Fruit fly (Drosophila melanogaster) whole organism, pupa: Measurements from ENCODE around the gene CG13676.
A peak's percentile ranks its signal among the peaks of the same experiment; 100 is the strongest.

Experiments
- CG10348 ChIP-seq: fragments of 200-800 bp; sonication (Bioruptor generic); IDR thresholded peaks from 2 replicates; pipeline ENCODE4 v1.3.6; 2022; ENCODE audit warnings: missing biosample characterization, missing genetic modification characterization
- CG12605 ChIP-seq: fragments of 200-800 bp; sonication (Bioruptor generic); IDR thresholded peaks from 2 replicates; pipeline ENCODE4 v1.3.6; 2022; ENCODE audit warnings: missing biosample characterization, missing genetic modification characterization
- CG13204 ChIP-seq: fragments of 200-800 bp; sonication (Bioruptor generic); optimal IDR thresholded peaks from 2 replicates; lab custom pipeline; 2018; ENCODE audit warnings: missing biosample characterization, mild to moderate bottlenecking, missing genetic modification characterization, moderate library complexity
- CG14655 ChIP-seq: fragments of 200-800 bp; sonication (Bioruptor generic); optimal IDR thresholded peaks from 3 replicates; lab custom pipeline; 2017; ENCODE audit warnings: mild to moderate bottlenecking, missing biosample characterization, missing genetic modification reagents, missing genetic modification characterization
- CG15710 ChIP-seq: fragments of 200-800 bp; sonication (Bioruptor generic); optimal IDR thresholded peaks from 2 replicates; lab custom pipeline; 2018; ENCODE audit warnings: missing biosample characterization, mild to moderate bottlenecking, missing genetic modification characterization, moderate library complexity
- CG17806 ChIP-seq: fragments of 200-800 bp; sonication (Bioruptor generic); optimal IDR thresholded peaks from 2 replicates; lab custom pipeline; 2018; ENCODE audit warnings: missing biosample characterization, mild to moderate bottlenecking, missing genetic modification characterization, moderate library complexity
- CG32121 ChIP-seq: fragments of 200-800 bp; sonication (Bioruptor generic); IDR thresholded peaks from 2 replicates; pipeline ENCODE4 v1.3.6; 2022; ENCODE audit warnings: missing biosample characterization, missing genetic modification characterization
- CG34367 ChIP-seq: fragments of 200-800 bp; sonication (Bioruptor generic); optimal IDR thresholded peaks from 2 replicates; lab custom pipeline; 2018; ENCODE audit warnings: missing biosample characterization, mild to moderate bottlenecking, missing genetic modification characterization
- CG4496 ChIP-seq: fragments of 200-800 bp; sonication (Bioruptor generic); IDR thresholded peaks from 3 replicates; pipeline ENCODE4 v1.3.6; 2022; ENCODE audit warnings: missing biosample characterization, missing genetic modification characterization
- CG8159 ChIP-seq: fragments of 200-800 bp; sonication (Bioruptor generic); optimal IDR thresholded peaks from 3 replicates; lab custom pipeline; 2018; ENCODE audit warnings: missing biosample characterization, mild to moderate bottlenecking, missing genetic modification characterization, moderate library complexity
- CG8301 ChIP-seq: fragments of 200-800 bp; sonication (Bioruptor generic); optimal IDR thresholded peaks from 2 replicates; lab custom pipeline; 2018; ENCODE audit warnings: missing biosample characterization, mild to moderate bottlenecking, missing genetic modification characterization
- CG9948 ChIP-seq: fragments of 200-800 bp; sonication (Bioruptor generic); optimal IDR thresholded peaks from 2 replicates; lab custom pipeline; 2018; ENCODE audit warnings: missing biosample characterization, mild to moderate bottlenecking, missing genetic modification characterization, moderate library complexity
- D1 ChIP-seq: fragments of 200-800 bp; sonication (Bioruptor generic); optimal IDR thresholded peaks from 2 replicates; lab custom pipeline; 2018; ENCODE audit warnings: missing biosample characterization, mild to moderate bottlenecking, missing genetic modification characterization, moderate library complexity
- EcR ChIP-seq: fragments of 200-800 bp; sonication (Bioruptor generic); optimal IDR thresholded peaks from 3 replicates; lab custom pipeline; 2019; ENCODE audit warnings: missing biosample characterization, missing genetic modification characterization, mild to moderate bottlenecking, moderate library complexity, missing genetic modification reagents
- Ets98B ChIP-seq: fragments of 200-800 bp; sonication (Bioruptor generic); IDR thresholded peaks from 2 replicates; pipeline ENCODE4 v1.3.6; 2022; ENCODE audit warnings: missing biosample characterization, missing genetic modification characterization
- Pif1A ChIP-seq: fragments of 200-800 bp; sonication (Bioruptor generic); optimal IDR thresholded peaks from 3 replicates; lab custom pipeline; 2016; ENCODE audit warnings: missing biosample characterization, missing genetic modification characterization
- Pif1B ChIP-seq: fragments of 200-800 bp; sonication (Bioruptor generic); optimal IDR thresholded peaks from 3 replicates; lab custom pipeline; 2016; ENCODE audit warnings: missing biosample characterization, missing genetic modification characterization
- Snoo ChIP-seq: fragments of 200-800 bp; sonication (Bioruptor generic); optimal IDR thresholded peaks from 3 replicates; lab custom pipeline; 2017; ENCODE audit warnings: missing biosample characterization, mild to moderate bottlenecking, missing genetic modification characterization, inconsistent platforms
- fd96Ca ChIP-seq: fragments of 200-800 bp; sonication (Bioruptor generic); IDR thresholded peaks from 3 replicates; pipeline ENCODE4 v1.3.6; 2022; ENCODE audit warnings: missing biosample characterization, missing genetic modification characterization
- gl ChIP-seq: fragments of 200-800 bp; sonication (Bioruptor generic); optimal IDR thresholded peaks from 2 replicates; lab custom pipeline; 2018; ENCODE audit warnings: missing biosample characterization, mild to moderate bottlenecking, missing genetic modification characterization
- rn ChIP-seq: fragments of 200-800 bp; sonication (Bioruptor generic); IDR thresholded peaks from 2 replicates; pipeline ENCODE4 v1.3.6; 2022; ENCODE audit warnings: missing biosample characterization, missing genetic modification characterization

CG13676 gene

dm6 chr3L:8150812-8151211 is 801 bp downstream of the CG13676 start:
- TF ChIP-seq fd96Ca (GFP tag; lab: Robert Waterston, UW) (no peak), CG8301 (peak; percentile 19)

DNA sequence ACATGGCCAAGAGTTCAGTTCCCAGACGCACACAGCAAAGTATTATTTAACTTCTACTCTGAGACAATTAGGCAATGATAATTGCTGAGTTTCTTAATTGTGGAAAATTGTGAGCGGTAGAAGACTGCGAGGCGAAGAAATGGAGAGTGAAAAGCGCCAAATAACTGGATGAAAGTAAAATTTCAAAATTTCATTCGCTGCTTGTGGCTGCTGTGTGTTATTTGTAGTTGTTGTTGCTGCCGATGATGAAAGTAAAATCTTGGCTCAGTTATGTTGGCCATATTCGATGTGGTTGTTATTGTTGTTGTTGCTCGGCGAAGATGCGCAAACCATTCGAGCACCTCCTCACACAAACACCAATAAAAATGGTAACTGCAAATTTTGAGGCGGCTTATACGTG is 1.3 kb downstream of the CG13676 start:
- TF ChIP-seq CG10348 (GFP tag; lab: Robert Waterston, UW), result no peak

DNA sequence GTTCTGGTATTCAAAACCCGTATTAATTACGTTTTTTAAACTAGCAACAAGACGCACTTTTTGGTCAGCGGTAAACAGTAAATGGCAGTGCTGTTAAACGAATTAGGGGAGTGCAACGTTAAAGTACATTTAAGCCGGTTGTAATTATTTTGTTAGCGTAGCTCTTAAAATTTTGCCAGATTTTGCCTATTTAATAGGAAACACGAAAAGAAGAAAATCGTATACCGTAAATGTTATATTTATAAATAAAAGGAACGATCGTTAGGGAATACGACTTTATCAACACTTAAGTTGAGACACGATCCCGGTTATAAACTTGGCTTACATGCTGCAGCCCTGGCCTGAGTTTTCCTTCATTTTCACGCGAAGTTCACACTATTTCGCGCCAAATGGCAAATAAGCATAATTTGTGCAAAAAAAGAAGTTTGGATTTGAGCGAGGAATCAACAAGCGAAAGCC is 14.1 kb downstream of the CG13676 start, which contains the start of the genes Setx and mus301:
TSS of gene Setx (minus strand) at position 51 of the 459 bp plus-strand sequence.
TSS of gene mus301 (plus strand) at position 361 of the 459 bp plus-strand sequence.
- TF ChIP-seq rn (GFP tag; lab: Robert Waterston, UW) (peak; percentile 56), CG10348 (GFP tag; lab: Robert Waterston, UW) (no peak), CG4496 (peak; percentile 52; the same call in 2 of the 3 replicates), Ets98B (GFP tag; lab: Robert Waterston, UW) (peak; percentile 49), CG15710 (peak; percentile 76), CG9948 (tag; lab: Kevin White, UChicago) (no peak), CG32121 (GFP tag; lab: Robert Waterston, UW) (0 out of 2 replicates have a peak, but pooled peaks have one; percentile 42), CG13204 (no peak), CG17806 (tag; lab: Kevin White, UChicago) (peak; percentile 56)

DNA sequence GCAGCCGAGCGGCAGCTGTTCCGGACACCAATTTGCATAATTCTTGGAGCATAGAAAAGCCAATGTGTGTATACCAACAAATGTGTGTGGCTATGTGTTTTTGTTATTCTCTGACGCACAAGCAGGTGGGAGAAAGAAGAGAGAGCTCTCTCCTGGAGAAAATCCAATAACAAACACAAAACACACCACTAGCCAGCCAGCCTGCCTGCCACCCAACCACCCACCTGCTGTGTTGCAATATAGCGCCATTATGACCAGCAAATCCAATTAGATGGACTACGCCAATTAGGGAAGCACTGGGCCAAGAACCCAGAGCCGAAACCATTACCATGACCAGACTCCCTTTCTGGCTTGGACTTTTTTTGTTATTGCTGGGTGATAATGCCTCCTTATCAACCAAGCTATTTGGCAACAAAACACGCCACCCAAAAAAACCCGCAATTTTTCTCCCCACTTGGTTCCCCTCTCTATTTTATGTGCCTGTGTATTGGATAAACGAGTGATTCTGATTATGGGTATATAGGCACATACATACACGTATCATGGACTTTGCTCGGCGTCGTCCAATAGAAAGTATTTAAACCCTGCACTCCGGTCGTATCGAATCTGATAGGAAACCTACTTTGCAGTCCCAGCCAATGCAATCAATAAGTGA is 23.1 kb downstream of the CG13676 start:
- peak; percentile 6 for TF ChIP-seq CG8301
- TF ChIP-seq CG32121 (GFP tag; lab: Robert Waterston, UW), result no peak
- TF ChIP-seq D1, result no peak
- TF ChIP-seq Pif1A (GFP tag; lab: Kevin White, UChicago), result no peak
- TF ChIP-seq CG4496, result 0 out of 3 replicates have a peak, but pooled peaks have one; percentile 33
- no peak for TF ChIP-seq Ets98B (GFP tag; lab: Robert Waterston, UW)
- no peak for TF ChIP-seq CG12605 (GFP tag; lab: Robert Waterston, UW)
- TF ChIP-seq fd96Ca (GFP tag; lab: Robert Waterston, UW), result 0 out of 3 replicates have a peak, but pooled peaks have one; percentile 34
- TF ChIP-seq gl (tag; lab: Kevin White, UChicago), result peak; percentile 34
- TF ChIP-seq, all 21 proteins: peak for 4

DNA sequence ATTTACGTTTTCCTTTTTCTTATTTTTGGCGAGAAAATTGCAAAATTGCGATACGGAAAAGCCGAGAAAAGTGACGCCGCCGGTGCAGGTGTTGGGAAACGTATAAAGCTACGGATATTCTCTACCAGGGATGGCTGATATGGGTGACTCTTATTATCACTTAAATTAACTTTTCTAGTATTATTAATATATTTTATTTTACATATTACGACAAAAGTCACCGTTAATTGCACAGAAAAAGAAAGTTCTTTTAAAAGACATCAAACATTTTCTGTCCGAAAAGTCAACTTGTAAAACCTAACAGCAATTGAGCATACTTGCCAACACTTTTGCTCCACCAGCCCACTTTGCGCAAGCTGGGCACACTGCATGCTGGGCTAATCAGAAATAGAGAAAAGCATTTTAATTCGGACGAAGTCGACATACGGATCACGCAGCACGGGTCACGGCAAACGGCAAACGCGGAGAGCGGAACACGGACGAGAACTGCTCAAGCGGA is 23.9 kb downstream of the CG13676 start, which contains the start of the genes Cds and Uba2:
TSS of gene Cds (plus strand) at position 51 of the 499 bp plus-strand sequence.
TSS of gene Uba2 (minus strand) at position 107 of the 499 bp plus-strand sequence.
- TF ChIP-seq CG4496 (peak; percentile 90), CG12605 (GFP tag; lab: Robert Waterston, UW) (peak; percentile 72), CG8159 (tag; lab: Kevin White, UChicago) (peak; percentile 97), EcR (GFP tag; lab: Kevin White, UChicago) (peak; percentile 14), CG9948 (tag; lab: Kevin White, UChicago) (peak; percentile 75), Ets98B (GFP tag; lab: Robert Waterston, UW) (peak; percentile 90), CG15710 (peak; percentile 85), CG13204 (no peak), CG14655 (GFP tag; lab: Kevin White, UChicago) (no peak), CG8301 (peak; percentile 74), CG34367 (peak; percentile 69), gl (tag; lab: Kevin White, UChicago) (peak; percentile 40), Snoo (tag; lab: Kevin White, UChicago) (peak; percentile 85), rn (GFP tag; lab: Robert Waterston, UW) (peak; percentile 81), Pif1B (GFP tag; lab: Kevin White, UChicago) (peak; percentile 80), CG10348 (GFP tag; lab: Robert Waterston, UW) (peak; percentile 75), D1 (no peak), CG32121 (GFP tag; lab: Robert Waterston, UW) (peak; percentile 92), CG17806 (tag; lab: Kevin White, UChicago) (peak; percentile 77), fd96Ca (GFP tag; lab: Robert Waterston, UW) (peak; percentile 90), Pif1A (GFP tag; lab: Kevin White, UChicago) (no peak)

dm6 chr3L:8124481-8125359 is 26.9 kb downstream of the CG13676 start, which contains the start of the genes CG7550 and mRpL36:
Gene CG7550 (minus strand): TSS chr3L:8124531.
Gene mRpL36 (minus strand): TSS chr3L:8125132.
- TF ChIP-seq Pif1B (GFP tag; lab: Kevin White, UChicago) (no peak), Ets98B (GFP tag; lab: Robert Waterston, UW) (no peak), CG8159 (tag; lab: Kevin White, UChicago) (no peak), fd96Ca (GFP tag; lab: Robert Waterston, UW) (no peak), CG15710 (no peak), EcR (GFP tag; lab: Kevin White, UChicago) (no peak), CG17806 (tag; lab: Kevin White, UChicago) (no peak), CG12605 (GFP tag; lab: Robert Waterston, UW) (no peak), CG9948 (tag; lab: Kevin White, UChicago) (no peak), CG8301 (no peak), gl (tag; lab: Kevin White, UChicago) (no peak), Snoo (tag; lab: Kevin White, UChicago) (no peak), CG14655 (GFP tag; lab: Kevin White, UChicago) (no peak), CG10348 (GFP tag; lab: Robert Waterston, UW) (no peak), CG34367 (no peak), CG4496 (no peak), D1 (no peak), CG13204 (no peak), CG32121 (GFP tag; lab: Robert Waterston, UW) (no peak)
